Worm (Caenorhabditis elegans) whole organism, L4 larva: ENCODE data around the gene oac-15.

ENCODE experiments used
- F49E8.2 ChIP-seq: sonication (generic microtip); optimal IDR thresholded peaks from 2 replicates; lab custom pipeline; 2016; ENCODE audit warnings: missing compliant biosample characterization, mild to moderate bottlenecking, missing genetic modification characterization, borderline replicate concordance
- aha-1 ChIP-seq: fragments of 150-350 bp; peaks from one replicate; lab custom pipeline; 2014; ENCODE audit warnings: missing biosample characterization, missing genetic modification characterization
- aly-2 ChIP-seq: sonication (generic microtip); optimal IDR thresholded peaks from 2 replicates; lab custom pipeline; 2018; ENCODE audit warnings: missing biosample characterization, missing genetic modification characterization
- arid-1 ChIP-seq: fragments of 200-800 bp; sonication (Bioruptor generic); conservative IDR thresholded peaks from 2 replicates; pipeline ENCODE4 v1.3.6; 2022; ENCODE audit warnings: missing genetic modification reagents, missing genetic modification characterization, missing compliant biosample characterization
- ces-1 ChIP-seq: fragments of 150-350 bp; sonication (generic microtip); optimal IDR thresholded peaks from 4 replicates; lab custom pipeline; 2014; ENCODE audit warnings: missing biosample characterization, missing genetic modification reagents, missing genetic modification characterization
- ctbp-1 ChIP-seq: fragments of 200-800 bp; sonication (Bioruptor generic); IDR thresholded peaks from 2 replicates; pipeline ENCODE4 v1.3.6; 2022; ENCODE audit warnings: missing genetic modification reagents, missing genetic modification characterization, missing compliant biosample characterization
- daf-12 ChIP-seq: fragments of 150-350 bp; optimal IDR thresholded peaks from 2 replicates; lab custom pipeline; 2014; ENCODE audit warnings: missing biosample characterization, missing genetic modification reagents, missing genetic modification characterization
- dmd-6 ChIP-seq: fragments of 200-800 bp; sonication (Bioruptor generic); IDR thresholded peaks from 2 replicates; pipeline ENCODE4 v1.3.6; 2022; ENCODE audit warnings: missing genetic modification reagents, missing genetic modification characterization, missing compliant biosample characterization
- dmd-9 ChIP-seq: fragments of 200-800 bp; sonication (Bioruptor generic); IDR thresholded peaks from 2 replicates; pipeline ENCODE4 v1.3.6; 2022; ENCODE audit warnings: missing genetic modification reagents, missing genetic modification characterization, missing compliant biosample characterization
- duxl-1 ChIP-seq: sonication (generic microtip); optimal IDR thresholded peaks from 2 replicates; lab custom pipeline; 2016; ENCODE audit warnings: mild to moderate bottlenecking, missing genetic modification characterization, moderate library complexity, missing compliant biosample characterization; ENCODE audit not compliant: poor library complexity
- egl-43 ChIP-seq: fragments of 200-800 bp; sonication (Bioruptor generic); IDR thresholded peaks from 2 replicates; pipeline ENCODE4 v1.3.6; 2022; ENCODE audit warnings: missing genetic modification reagents, missing genetic modification characterization, missing compliant biosample characterization
- hlh-11 ChIP-seq: fragments of 200-800 bp; sonication (Bioruptor generic); optimal IDR thresholded peaks from 2 replicates; lab custom pipeline; 2018; ENCODE audit warnings: mild to moderate bottlenecking, missing genetic modification characterization, missing compliant biosample characterization
- hlh-30 ChIP-seq: sonication (generic microtip); optimal IDR thresholded peaks from 2 replicates; lab custom pipeline; 2017; ENCODE audit warnings: antibody characterized with exemption, mild to moderate bottlenecking, missing genetic modification characterization, missing compliant biosample characterization; ENCODE audit not compliant: insufficient read depth
- lsy-2 ChIP-seq, 2 experiments: fragments of 150-350 bp in 1 of 2; sonication (generic microtip) in 1 of 2; optimal IDR thresholded peaks; 2 replicates each; lab custom pipeline; 2014 to 2017; ENCODE audit warnings: missing biosample characterization in 2 of 2, missing genetic modification characterization in 2 of 2
- mdl-1 ChIP-seq, 2 experiments: fragments of 150-350 bp in 1 of 2; sonication (generic microtip) in 1 of 2; optimal IDR thresholded peaks; 2 replicates each; lab custom pipeline; 2014 to 2017; ENCODE audit warnings: missing biosample characterization in 2 of 2, missing genetic modification characterization in 2 of 2
- mdt-29 ChIP-seq: fragments of 200-800 bp; sonication (Bioruptor generic); IDR thresholded peaks from 2 replicates; pipeline ENCODE4 v1.3.6; 2022; ENCODE audit warnings: missing genetic modification reagents, missing genetic modification characterization, missing compliant biosample characterization
- mxl-3 ChIP-seq: fragments of 200-800 bp; sonication (Bioruptor generic); optimal IDR thresholded peaks from 2 replicates; lab custom pipeline; 2018; ENCODE audit warnings: mild to moderate bottlenecking, missing genetic modification characterization, missing compliant biosample characterization
- nhr-28 ChIP-seq: fragments of 150-350 bp; optimal IDR thresholded peaks from 2 replicates; lab custom pipeline; 2014; ENCODE audit warnings: missing biosample characterization, missing genetic modification characterization
- nhr-48 ChIP-seq: sonication (generic microtip); optimal IDR thresholded peaks from 2 replicates; lab custom pipeline; 2016; ENCODE audit warnings: mild to moderate bottlenecking, missing genetic modification characterization, missing compliant biosample characterization
- pqm-1 ChIP-seq: sonication (generic microtip); optimal IDR thresholded peaks from 2 replicates; lab custom pipeline; 2017; ENCODE audit warnings: missing biosample characterization, missing genetic modification characterization
- spr-1 ChIP-seq: sonication (generic microtip); optimal IDR thresholded peaks from 2 replicates; lab custom pipeline; 2016; ENCODE audit warnings: mild to moderate bottlenecking, missing genetic modification characterization, missing compliant biosample characterization
- tra-1 ChIP-seq: fragments of 200-800 bp; sonication (Bioruptor generic); IDR thresholded peaks from 2 replicates; pipeline ENCODE4 v1.3.6; 2022; ENCODE audit warnings: missing genetic modification reagents, missing genetic modification characterization, missing compliant biosample characterization
- unc-62 ChIP-seq, 3 experiments: fragments of 150-350 bp in 1 of 3; sonication (generic microtip); optimal IDR thresholded peaks in 2 of 3; peaks in 1 of 3; 1 replicate in 1 of 3; 2 replicates in 2 of 3; lab custom pipeline; 2014 to 2017; ENCODE audit warnings: missing biosample characterization in 3 of 3, missing genetic modification characterization in 3 of 3, missing genetic modification reagents in 3 of 3, missing genotype in 1 of 3
- zfp-3 ChIP-seq: fragments of 200-800 bp; sonication (Bioruptor generic); conservative IDR thresholded peaks from 2 replicates; pipeline ENCODE4 v1.3.6; 2022; ENCODE audit warnings: missing genetic modification reagents, missing genetic modification characterization, missing compliant biosample characterization
- zip-11 ChIP-seq: fragments of 200-800 bp; sonication (Bioruptor generic); IDR thresholded peaks from 2 replicates; pipeline ENCODE4 v1.3.6; 2022; ENCODE audit warnings: missing genetic modification characterization, missing compliant biosample characterization
- ztf-11 ChIP-seq: fragments of 150-350 bp; optimal IDR thresholded peaks from 2 replicates; lab custom pipeline; 2014; ENCODE audit warnings: missing biosample characterization, missing genetic modification characterization

Gene oac-15

ce11 chrV:16225524-16226116, 15.9 kb upstream of the oac-15 start (continued):
- 0 out of 2 replicates have a peak, but pooled peaks have one; percentile 25 for TF ChIP-seq mdt-29
- TF ChIP-seq nhr-48 (tag; lab: Kevin White, UChicago) = peak; percentile 35
- TF ChIP-seq zfp-3 (GFP tag; lab: Robert Waterston, UW) = no peak

ce11 chrV:16224027-16224426, 14.3 kb upstream of the oac-15 start, which contains the start of gene stdh-2:
Gene stdh-2, plus strand, starts transcription at chrV:16224327.
- TF ChIP-seq dmd-9 (GFP tag; lab: Robert Waterston, UW) = no peak
- peak; percentile 54 for TF ChIP-seq nhr-28 (tag; lab: Kevin White, UChicago)
- TF ChIP-seq, all 104 proteins: peak for 1

ce11 chrV:16220020-16220419, 10.3 kb upstream of the oac-15 start:
- TF ChIP-seq duxl-1 (tag; lab: Kevin White, UChicago) = no peak
- TF ChIP-seq F49E8.2 (tag; lab: Kevin White, UChicago) = no peak
- no peak for TF ChIP-seq ces-1 (GFP tag; lab: Kevin White, UChicago)
- TF ChIP-seq dmd-9 (GFP tag; lab: Robert Waterston, UW) = no peak
- peak in 1 of 2 experiments; percentile 93 for TF ChIP-seq unc-62 (GFP tag; optimal IDR thresholded peaks at IDR 0.05 in 1 of 2; lab: Kevin White, UChicago)
- TF ChIP-seq unc-62 (tag; optimal IDR thresholded peaks at IDR 0.05; lab: Kevin White, UChicago) = no peak
- no peak for TF ChIP-seq daf-12

ce11 chrV:16218972-16219757, 9.4 kb upstream of the oac-15 start, which contains the start of gene glc-1:
Gene glc-1, plus strand, starts transcription at chrV:16219634.
- TF ChIP-seq F49E8.2 (tag; lab: Kevin White, UChicago) = no peak
- no peak for TF ChIP-seq ces-1 (GFP tag; lab: Kevin White, UChicago)
- peak; percentile 30 for TF ChIP-seq nhr-28 (tag; lab: Kevin White, UChicago)
- peak; percentile 56 for TF ChIP-seq pqm-1 (tag; lab: Kevin White, UChicago)
- TF ChIP-seq lsy-2 (tag; optimal IDR thresholded peaks at IDR 0.05; lab: Kevin White, UChicago) = no peak
- TF ChIP-seq dmd-6 (GFP tag; lab: Robert Waterston, UW) = peak; percentile 43; the same call in 1 of the 2 replicates

ce11 chrV:16218522-16218921, 8.8 kb upstream of the oac-15 start, which contains the start of gene F11A5.15:
Gene F11A5.15, minus strand, starts transcription at chrV:16218622.
- TF ChIP-seq aha-1 (tag; lab: Kevin White, UChicago) (peak; percentile 87), unc-62 (GFP tag; optimal IDR thresholded peaks at IDR 0.05 in 1 of 2; lab: Kevin White, UChicago) (peak in 1 of 2 experiments; percentile 67), unc-62 (tag; optimal IDR thresholded peaks at IDR 0.05; lab: Kevin White, UChicago) (no peak), arid-1 (GFP tag; lab: Robert Waterston, UW) (no peak)

- TF ChIP-seq nhr-28 (tag; lab: Kevin White, UChicago) (peak; percentile 24), zip-11 (GFP tag; lab: Robert Waterston, UW) (no peak), mdl-1 (tag; optimal IDR thresholded peaks at IDR 0.05; lab: Kevin White, UChicago) (peak in 1 of 2 experiments; percentile 5), unc-62 (GFP tag; optimal IDR thresholded peaks at IDR 0.05 in 1 of 2; lab: Kevin White, UChicago) (peak in 1 of 2 experiments; percentile 69), unc-62 (tag; optimal IDR thresholded peaks at IDR 0.05; lab: Kevin White, UChicago) (no peak), ztf-11 (tag; lab: Kevin White, UChicago) (no peak), aly-2 (tag; lab: Kevin White, UChicago) (no peak)
Measured at ce11 chrV:16214505-16214904, 4.8 kb upstream of the oac-15 start, which contains the start of gene F11A5.9. Gene F11A5.9, plus strand, starts transcription at chrV:16214890.

ce11 chrV:16213323-16213722, 3.6 kb upstream of the oac-15 start:
- TF ChIP-seq mxl-3 (GFP tag; lab: Kevin White, UChicago) (no peak), nhr-48 (tag; lab: Kevin White, UChicago) (peak; percentile 89), ctbp-1 (GFP tag; lab: Robert Waterston, UW) (no peak), hlh-30 (tag; lab: Kevin White, UChicago) (peak; percentile 41), nhr-28 (tag; lab: Kevin White, UChicago) (peak; percentile 70), egl-43 (GFP tag; lab: Robert Waterston, UW) (no peak), tra-1 (GFP tag; lab: Robert Waterston, UW) (0 out of 2 replicates have a peak, but pooled peaks have one; percentile 29), spr-1 (tag; lab: Kevin White, UChicago) (no peak), mdl-1 (tag; optimal IDR thresholded peaks at IDR 0.05; lab: Kevin White, UChicago) (peak in 1 of 2 experiments; percentile 63), zfp-3 (GFP tag; lab: Robert Waterston, UW) (no peak), hlh-11 (tag; lab: Kevin White, UChicago) (peak; percentile 65), dmd-6 (GFP tag; lab: Robert Waterston, UW) (peak; percentile 90), unc-62 (GFP tag; optimal IDR thresholded peaks at IDR 0.05 in 1 of 2; lab: Kevin White, UChicago) (peak in 1 of 2 experiments; percentile 82), unc-62 (tag; optimal IDR thresholded peaks at IDR 0.05; lab: Kevin White, UChicago) (no peak)
